Fruit fly (Drosophila melanogaster): ENCODE data around the gene CG14645.

Gene CG14645

DNA sequence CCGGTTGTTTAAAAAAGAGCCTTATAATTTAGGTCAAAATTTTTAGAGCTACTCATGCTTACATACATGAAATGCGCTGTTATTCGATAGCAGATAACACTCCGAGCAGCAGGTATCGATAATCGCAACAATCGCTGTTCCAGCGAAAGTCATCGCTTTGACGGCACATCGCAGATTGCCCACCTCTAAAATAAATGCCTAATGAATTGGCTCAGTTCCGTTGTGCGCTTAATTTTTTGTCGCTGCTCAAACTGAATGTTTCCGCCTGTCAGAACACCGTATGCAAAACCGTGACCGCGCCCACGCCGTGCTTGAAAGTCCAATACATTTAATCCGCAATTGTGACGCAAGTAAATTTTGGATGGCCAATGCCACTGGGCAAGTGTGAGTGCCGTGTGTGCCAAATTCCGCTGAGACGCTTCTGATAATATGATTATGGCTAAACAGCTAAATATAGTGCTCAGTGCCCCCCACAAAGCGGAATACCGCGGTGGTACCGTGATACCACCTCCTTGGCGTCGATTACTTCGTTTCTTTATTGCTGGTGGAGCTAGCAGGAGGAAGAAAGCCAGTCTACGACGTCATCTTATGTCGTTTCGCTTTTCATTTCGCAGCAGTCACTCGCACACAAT, 15.3 kb upstream of the CG14645 start, which contains the start of gene CG9795 (continued):
- TF ChIP-seq CG30431 (GFP tag; optimal IDR thresholded peaks at IDR 0.05) (no peak), CG1024 (GFP tag; IDR thresholded peaks at IDR 0.05) (no peak), CG5245 (GFP tag; optimal IDR thresholded peaks at IDR 0.05) (no peak), Side (GFP tag; optimal IDR thresholded peaks at IDR 0.05) (peak; percentile 33), Dfd (GFP tag; optimal IDR thresholded peaks at IDR 0.05) (no peak), CG34376 (GFP tag; optimal IDR thresholded peaks at IDR 0.05) (peak; percentile 27), unpg (GFP tag; optimal IDR thresholded peaks at IDR 0.05) (no peak), CG33213 (GFP tag; optimal IDR thresholded peaks at IDR 0.05) (peak; percentile 56), CG6683 (GFP tag; optimal IDR thresholded peaks at IDR 0.05) (peak; percentile 26), CG11456 (GFP tag; IDR thresholded peaks at IDR 0.05) (no peak), C15 (GFP tag; IDR thresholded peaks at IDR 0.05) (no peak), CG34224 (GFP tag; IDR thresholded peaks at IDR 0.05; ENCODE audit: partially characterized antibody) (peak; percentile 93), Taf1 (GFP tag; IDR thresholded peaks at IDR 0.05) (no peak), Nf-YA (GFP tag; IDR thresholded peaks at IDR 0.05) (no peak), CG9437 (GFP tag; optimal IDR thresholded peaks at IDR 0.05) (no peak), ftz-f1 (GFP tag; optimal IDR thresholded peaks at IDR 0.05) (peak; percentile 72), CG10565 (GFP tag; optimal IDR thresholded peaks at IDR 0.05) (no peak), jumu (GFP tag; optimal IDR thresholded peaks at IDR 0.05) (peak; percentile 61), odd (GFP tag; optimal IDR thresholded peaks at IDR 0.05) (peak; percentile 42), Eip74EF (GFP tag; optimal IDR thresholded peaks at IDR 0.05) (peak in 1 of 2 experiments; percentile 49), crp (GFP tag; optimal IDR thresholded peaks at IDR 0.05) (no peak), her (GFP tag; optimal IDR thresholded peaks at IDR 0.05) (peak; percentile 63), lov (optimal IDR thresholded peaks at IDR 0.05) (no peak), lov (GFP tag; IDR thresholded peaks at IDR 0.05) (no peak), sisA (GFP tag; IDR thresholded peaks at IDR 0.05) (no peak), HLH3B (GFP tag; IDR thresholded peaks at IDR 0.05) (no peak), ab (GFP tag; optimal IDR thresholded peaks at IDR 0.05) (no peak), CG6689 (GFP tag; IDR thresholded peaks at IDR 0.05) (no peak; the same call in 1 of the 2 replicates), CG30020 (tag; optimal IDR thresholded peaks at IDR 0.05) (peak; percentile 79), CG14014 (GFP tag; IDR thresholded peaks at IDR 0.05) (no peak), bab2 (GFP tag; optimal IDR thresholded peaks at IDR 0.05) (no peak)

- TF ChIP-seq lab (GFP tag; optimal IDR thresholded peaks at IDR 0.05) (no peak), CG18011 (GFP tag; optimal IDR thresholded peaks at IDR 0.05) (peak; percentile 15), btn (GFP tag; optimal IDR thresholded peaks at IDR 0.05) (no peak), en (GFP tag; optimal IDR thresholded peaks at IDR 0.05) (no peak), sc (optimal IDR thresholded peaks at IDR 0.05) (no peak), sc (GFP tag; optimal IDR thresholded peaks at IDR 0.05) (peak; percentile 9), zf30C (GFP tag; optimal IDR thresholded peaks at IDR 0.05) (no peak), CG3407 (GFP tag; optimal IDR thresholded peaks at IDR 0.05) (no peak), CG7839 (tag; optimal IDR thresholded peaks at IDR 0.05) (no peak), CG3726 (GFP tag; IDR thresholded peaks at IDR 0.05) (no peak), hbn (GFP tag; IDR thresholded peaks at IDR 0.05; ENCODE audit: partially characterized antibody) (peak; percentile 96), hth (optimal IDR thresholded peaks at IDR 0.05) (no peak), salm (tag; optimal IDR thresholded peaks at IDR 0.05) (no peak), Taf1 (GFP tag; IDR thresholded peaks at IDR 0.05) (no peak), CG30020 (tag; optimal IDR thresholded peaks at IDR 0.05) (peak; percentile 98), maf-S (GFP tag; optimal IDR thresholded peaks at IDR 0.05) (peak; percentile 33), Hand (GFP tag; optimal IDR thresholded peaks at IDR 0.05) (no peak), B-H2 (GFP tag; optimal IDR thresholded peaks at IDR 0.05) (peak; percentile 54), cg (GFP tag; optimal IDR thresholded peaks at IDR 0.05) (no peak), CG12744 (GFP tag; optimal IDR thresholded peaks at IDR 0.05) (peak; percentile 50), CG12155 (GFP tag; optimal IDR thresholded peaks at IDR 0.05) (peak; percentile 63), fru (optimal IDR thresholded peaks at IDR 0.05) (no peak), CG31365 (tag; optimal IDR thresholded peaks at IDR 0.05) (no peak), CkIIα-i1 (GFP tag; IDR thresholded peaks at IDR 0.05) (0 out of 2 replicates have a peak, but pooled peaks have one; percentile 4)
Observed at dm6 chr3R:4333964-4334363, 934 bp upstream of the CG14645 start, which contains the start of gene CG9776. Gene CG9776, minus strand, starts transcription at chr3R:4334071.

Data from whole organism, embryonic.